Worm (Caenorhabditis elegans) whole organism, L4/young adult: ENCODE measurements around the gene Y119D3B.21.
"Not testable (repeated sequence)": the region's sequence is repeated elsewhere in the genome, so short reads cannot be mapped to it uniquely, and the experiment has no call there.

Experiments used
- W03F9.2 ChIP-seq: fragments of 150-350 bp; optimal IDR thresholded peaks from 2 replicates; lab custom pipeline; 2014; ENCODE audit warnings: missing biosample characterization, missing genetic modification characterization
- dao-5 ChIP-seq: sonication (generic microtip); optimal IDR thresholded peaks from 2 replicates; lab custom pipeline; 2016; ENCODE audit warnings: missing genotype, missing genetic modification characterization, moderate library complexity, missing compliant biosample characterization
- him-1 ChIP-seq: sonication (generic microtip); optimal IDR thresholded peaks from 2 replicates; lab custom pipeline; 2016; ENCODE audit warnings: missing genotype, missing genetic modification reagents, missing genetic modification characterization, missing compliant biosample characterization

Gene Y119D3B.21

DNA sequence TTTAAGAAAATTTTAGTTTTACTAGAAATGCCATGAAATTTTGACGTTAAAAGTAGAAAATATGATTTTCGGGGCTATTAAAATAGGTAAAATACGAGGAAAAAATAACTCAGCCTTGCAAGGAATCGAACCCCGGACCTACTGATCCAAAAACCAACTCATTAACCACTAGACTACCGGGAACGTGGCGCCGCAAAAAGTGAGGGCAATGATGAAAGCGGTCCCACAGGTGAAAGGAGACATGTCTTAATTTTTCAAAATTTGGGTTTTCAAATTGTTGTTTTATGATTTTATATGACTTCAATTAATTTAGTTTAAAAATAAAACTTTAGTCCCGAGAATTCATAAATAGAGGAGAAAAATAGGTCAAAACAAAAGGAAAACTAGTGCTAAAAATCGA, 15.9 kb downstream of the Y119D3B.21 start:
- TF ChIP-seq W03F9.2 (no peak), dao-5 (tag; lab: Kevin White, UChicago) (no peak), him-1 (no peak)

DNA sequence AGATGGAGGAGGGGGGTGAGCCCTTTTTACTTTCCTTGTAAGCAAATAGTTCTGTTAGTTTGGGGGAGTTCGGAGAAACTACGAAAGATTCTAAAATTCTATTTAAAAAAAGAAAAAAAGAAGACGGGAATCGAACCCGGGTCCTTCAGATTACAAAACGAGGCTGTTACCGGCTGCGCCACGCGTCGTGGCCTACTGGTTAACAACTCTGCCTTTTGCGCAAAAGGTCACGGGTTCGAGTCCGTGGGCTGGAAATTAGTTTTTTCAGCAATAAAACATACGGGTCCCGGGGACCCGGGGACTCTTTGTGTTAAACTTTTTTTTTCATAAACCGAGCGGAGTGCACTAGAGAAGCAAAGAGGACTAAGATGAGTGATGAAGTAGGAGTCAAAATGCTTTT, 16.4 kb downstream of the Y119D3B.21 start:
- TF ChIP-seq him-1 = no peak
- no peak for TF ChIP-seq W03F9.2
- no peak for TF ChIP-seq dao-5 (tag; lab: Kevin White, UChicago)

DNA sequence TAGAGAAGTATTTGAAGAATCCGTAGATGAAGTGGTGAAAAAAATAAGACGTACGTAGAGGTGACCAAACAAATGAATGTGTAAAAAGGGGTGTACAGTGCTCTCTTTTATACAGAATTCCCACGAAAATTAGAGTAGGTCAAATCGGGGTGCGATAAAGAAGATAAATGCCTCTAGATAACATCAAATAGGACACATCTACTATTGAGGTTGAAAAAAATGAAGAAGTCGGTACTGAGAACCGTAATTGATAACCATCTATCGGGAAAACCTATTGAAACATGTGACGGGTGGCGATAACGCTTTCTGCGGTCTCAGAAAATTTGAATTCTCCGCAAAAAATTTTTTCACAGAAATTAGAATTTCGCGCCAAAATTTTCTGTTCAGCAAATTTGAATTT, 23.9 kb downstream of the Y119D3B.21 start, which contains the start of gene fbxa-61:
TSS of gene fbxa-61 (plus strand) at position 345 of the 400 bp plus-strand sequence.
- TF ChIP-seq him-1 = no peak
- no peak for TF ChIP-seq W03F9.2
- TF ChIP-seq dao-5 (tag; lab: Kevin White, UChicago) = no peak

DNA sequence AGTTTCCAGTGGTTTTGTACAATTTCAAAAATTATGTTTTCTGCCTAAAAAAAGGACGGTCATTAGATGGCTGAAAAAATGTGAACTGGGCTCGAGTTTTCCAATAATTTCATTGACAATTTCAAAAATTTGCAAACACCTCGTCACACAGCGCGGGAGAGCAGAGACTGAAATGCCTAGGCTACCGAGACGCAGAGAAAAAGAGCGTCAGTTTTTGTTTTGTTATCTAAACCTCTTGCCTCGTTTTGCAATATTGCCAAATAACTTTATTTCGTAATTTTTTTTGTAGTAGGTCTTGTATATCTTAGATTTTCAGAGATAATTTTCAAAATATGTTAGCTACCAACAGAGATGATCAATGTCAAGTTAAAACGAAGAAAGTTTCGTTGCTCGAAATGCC, 28.4 kb downstream of the Y119D3B.21 start, which contains the start of gene fbxa-63:
TSS of gene fbxa-63 (plus strand) at position 310 of the 400 bp plus-strand sequence.
- TF ChIP-seq dao-5 (tag; lab: Kevin White, UChicago) (no peak), W03F9.2 (no peak), him-1 (no peak)

DNA sequence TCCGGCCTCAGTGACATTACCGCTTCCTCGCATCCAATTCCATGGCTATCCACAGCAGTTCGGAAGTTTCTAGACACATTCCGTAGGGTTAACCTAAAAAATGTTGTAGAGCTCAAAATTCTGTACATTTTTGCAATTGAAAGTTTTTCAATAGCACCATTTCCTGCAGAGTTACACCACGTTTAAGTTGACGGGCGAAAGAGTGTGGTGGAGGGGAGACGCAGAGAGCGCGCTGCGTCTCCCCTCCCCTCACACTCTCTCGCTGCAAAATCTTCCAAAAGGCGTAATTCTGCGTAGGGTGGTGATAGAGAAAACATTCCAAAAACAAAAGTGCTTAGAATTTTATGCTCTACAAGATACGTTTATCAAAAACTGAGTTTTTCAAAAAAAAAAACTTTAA, 33.5 kb downstream of the Y119D3B.21 start:
- TF ChIP-seq W03F9.2 (no peak), dao-5 (tag; lab: Kevin White, UChicago) (no peak), him-1 (no peak)

DNA sequence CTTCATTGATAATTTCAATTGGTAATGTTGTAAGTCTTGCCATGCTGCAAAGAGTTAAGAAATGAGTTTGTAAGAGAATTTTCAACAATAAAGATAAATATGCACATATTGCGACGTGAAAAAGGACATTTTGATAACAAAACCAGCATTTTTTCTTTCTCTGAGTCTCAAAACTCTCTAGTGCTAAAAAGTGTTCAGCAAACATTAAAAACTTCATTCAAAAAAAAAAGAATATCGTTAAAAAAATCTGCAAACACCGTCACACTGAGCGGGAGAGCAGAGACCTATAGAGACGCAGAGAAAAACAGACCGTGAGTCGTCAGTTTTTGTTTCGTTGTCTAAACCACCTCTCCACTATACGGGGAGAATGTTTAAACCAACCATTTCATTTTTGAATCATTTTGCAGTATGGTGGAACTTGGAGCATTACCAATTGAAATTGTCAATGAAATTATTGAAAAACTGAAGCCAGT, 34.3 kb downstream of the Y119D3B.21 start, which contains the start of the genes fbxa-76 and fbxa-77:
TSS of gene fbxa-76 (minus strand) at position 51 of the 473 bp plus-strand sequence.
TSS of gene fbxa-77 (plus strand) at position 365 of the 473 bp plus-strand sequence.
- TF ChIP-seq dao-5 (tag; lab: Kevin White, UChicago) (no peak), W03F9.2 (no peak), him-1 (no peak)

DNA sequence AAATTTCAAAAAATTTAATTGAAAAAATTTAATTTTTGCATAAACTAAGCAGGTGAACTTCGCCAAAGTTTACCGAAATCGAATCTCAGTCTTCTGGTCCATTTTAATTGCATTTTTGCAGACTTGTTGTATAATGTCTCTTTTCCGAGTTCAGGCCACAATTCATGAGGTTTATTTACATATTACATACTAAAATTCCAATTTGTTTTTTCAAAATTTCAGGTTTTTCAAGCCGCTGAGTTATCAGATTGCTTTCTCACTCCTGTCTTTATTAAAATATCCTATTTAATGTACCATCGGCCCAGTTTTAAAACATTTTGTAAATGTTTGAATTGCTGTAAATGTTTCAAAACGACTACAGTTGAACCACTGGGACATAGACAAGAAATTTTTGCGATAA, 41.7 kb downstream of the Y119D3B.21 start, which contains the start of gene fbxa-208:
TSS of gene fbxa-208 (plus strand) at position 301 of the 400 bp plus-strand sequence.
- TF ChIP-seq W03F9.2; him-1; dao-5 (tag; lab: Kevin White, UChicago): not testable (repeated sequence)

DNA sequence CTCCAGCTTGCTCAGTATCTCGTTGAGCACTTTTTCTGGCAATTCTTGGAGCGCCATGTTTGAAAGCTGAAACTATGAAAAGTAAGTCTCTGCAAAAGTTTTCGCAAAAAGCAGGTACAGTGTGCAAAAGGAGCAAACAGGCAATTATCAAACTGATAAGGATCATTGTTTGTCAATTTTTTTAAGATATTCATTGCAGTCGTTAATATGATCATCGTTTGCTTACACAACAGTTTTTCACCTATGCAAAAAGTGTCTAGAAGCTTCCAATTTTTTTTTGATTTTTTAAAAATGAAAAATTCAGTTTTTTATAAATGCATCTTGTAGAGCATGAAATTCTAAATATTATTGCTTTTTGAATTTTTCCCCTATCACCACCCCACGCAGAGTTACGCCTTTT, 43.6 kb downstream of the Y119D3B.21 start, which contains the start of gene fbxa-78:
TSS of gene fbxa-78 (minus strand) at position 101 of the 400 bp plus-strand sequence.
- TF ChIP-seq dao-5 (tag; lab: Kevin White, UChicago); W03F9.2; him-1: not testable (repeated sequence)

DNA sequence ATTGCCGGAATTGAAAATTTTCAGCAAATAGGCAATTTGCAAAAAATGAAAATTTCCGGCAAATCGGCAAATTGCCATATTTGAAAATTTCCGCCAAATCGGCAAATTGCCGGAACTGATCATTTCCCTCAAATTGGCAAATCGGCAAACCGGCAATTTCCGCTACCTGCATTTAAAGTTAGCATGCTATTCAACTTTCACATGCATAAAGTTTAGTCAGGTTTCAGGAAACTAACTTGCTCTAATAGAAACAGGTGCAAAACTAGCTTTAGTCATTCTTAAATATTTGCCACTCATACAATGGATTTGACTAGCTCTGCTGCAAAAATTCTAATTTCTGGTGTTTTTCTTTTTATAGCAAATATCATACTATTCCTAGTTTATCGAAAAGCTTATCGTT, 48.9 kb downstream of the Y119D3B.21 start, which contains the start of gene srz-9:
TSS of gene srz-9 (plus strand) at position 301 of the 400 bp plus-strand sequence.
- TF ChIP-seq W03F9.2; him-1; dao-5 (tag; lab: Kevin White, UChicago): not testable (repeated sequence)
